Worm (Caenorhabditis elegans) whole organism, late embryonic: ENCODE measurements around the gene nhr-235.
A peak's percentile ranks its signal among the peaks of the same experiment; 100 is the strongest.

Source experiments
- C08G9.2 ChIP-seq: sonication (generic microtip); optimal IDR thresholded peaks from 2 replicates; lab custom pipeline; 2016; ENCODE audit warnings: mild to moderate bottlenecking, missing genetic modification characterization, moderate library complexity, missing compliant biosample characterization
- F13H6.1 ChIP-seq: sonication (generic microtip); optimal IDR thresholded peaks from 2 replicates; lab custom pipeline; 2016; ENCODE audit warnings: missing genetic modification characterization, missing compliant biosample characterization
- K09A11.1 ChIP-seq: sonication (generic microtip); optimal IDR thresholded peaks from 2 replicates; lab custom pipeline; 2017; ENCODE audit warnings: antibody characterized with exemption, mild to moderate bottlenecking, missing genetic modification characterization, missing compliant biosample characterization; ENCODE audit not compliant: insufficient read depth
- Y22D7AL.16 ChIP-seq: sonication (generic microtip); optimal IDR thresholded peaks from 2 replicates; lab custom pipeline; 2016; ENCODE audit warnings: missing genetic modification characterization, missing compliant biosample characterization
- ahr-1 ChIP-seq: sonication (generic microtip); optimal IDR thresholded peaks from 2 replicates; lab custom pipeline; 2016; ENCODE audit warnings: missing genetic modification characterization, missing compliant biosample characterization
- ama-1 ChIP-seq: fragments of 150-350 bp; optimal IDR thresholded peaks from 2 replicates; lab custom pipeline; 2014
- ceh-18 ChIP-seq: sonication (generic microtip); optimal IDR thresholded peaks from 2 replicates; lab custom pipeline; 2016; ENCODE audit warnings: missing genetic modification characterization, missing compliant biosample characterization
- ceh-2 ChIP-seq: sonication (generic microtip); optimal IDR thresholded peaks from 2 replicates; lab custom pipeline; 2016; ENCODE audit warnings: missing genotype, missing genetic modification characterization, missing compliant biosample characterization
- ceh-22 ChIP-seq: sonication (generic microtip); optimal IDR thresholded peaks from 2 replicates; lab custom pipeline; 2017; ENCODE audit warnings: missing biosample characterization, missing genetic modification characterization
- ceh-24 ChIP-seq: sonication (generic microtip); optimal IDR thresholded peaks from 2 replicates; lab custom pipeline; 2016; ENCODE audit warnings: mild to moderate bottlenecking, missing genetic modification characterization, missing compliant biosample characterization
- ceh-30 ChIP-seq: fragments of 150-350 bp; optimal IDR thresholded peaks from 2 replicates; lab custom pipeline; 2014; ENCODE audit warnings: missing biosample characterization, missing genetic modification characterization
- ceh-6 ChIP-seq: fragments of 200-800 bp; sonication (Bioruptor generic); optimal IDR thresholded peaks from 2 replicates; lab custom pipeline; 2018; ENCODE audit warnings: mild to moderate bottlenecking, missing genetic modification characterization, missing compliant biosample characterization
- dve-1 ChIP-seq: sonication (generic microtip); optimal IDR thresholded peaks from 2 replicates; lab custom pipeline; 2017; ENCODE audit warnings: antibody characterized with exemption, mild to moderate bottlenecking, missing genetic modification characterization, missing compliant biosample characterization
- elt-2 ChIP-seq: sonication (generic microtip); optimal IDR thresholded peaks from 2 replicates; lab custom pipeline; 2016; ENCODE audit warnings: missing genetic modification reagents, missing genetic modification characterization, missing compliant biosample characterization
- ets-4 ChIP-seq: sonication (generic microtip); optimal IDR thresholded peaks from 2 replicates; lab custom pipeline; 2016; ENCODE audit warnings: missing genetic modification characterization, missing compliant biosample characterization
- eyg-1 ChIP-seq: sonication (generic microtip); optimal IDR thresholded peaks from 2 replicates; lab custom pipeline; 2016; ENCODE audit warnings: missing genotype, missing genetic modification characterization, missing compliant biosample characterization
- fax-1 ChIP-seq: sonication (generic microtip); optimal IDR thresholded peaks from 2 replicates; lab custom pipeline; 2016; ENCODE audit warnings: missing genotype, missing genetic modification characterization, missing compliant biosample characterization
- fkh-6 ChIP-seq: sonication (generic microtip); optimal IDR thresholded peaks from 2 replicates; lab custom pipeline; 2016; ENCODE audit warnings: missing genetic modification characterization, missing compliant biosample characterization
- hlh-13 ChIP-seq: fragments of 200-800 bp; sonication (Bioruptor generic); optimal IDR thresholded peaks from 2 replicates; lab custom pipeline; 2018; ENCODE audit warnings: mild to moderate bottlenecking, missing genetic modification characterization, missing compliant biosample characterization
- hlh-15 ChIP-seq: sonication (generic microtip); optimal IDR thresholded peaks from 2 replicates; lab custom pipeline; 2016; ENCODE audit warnings: missing genetic modification characterization, missing compliant biosample characterization
- hlh-30 ChIP-seq: sonication (generic microtip); optimal IDR thresholded peaks from 2 replicates; lab custom pipeline; 2017; ENCODE audit warnings: antibody characterized with exemption, missing genetic modification characterization, missing compliant biosample characterization; ENCODE audit not compliant: insufficient read depth
- hlh-6 ChIP-seq: sonication (generic microtip); optimal IDR thresholded peaks from 2 replicates; lab custom pipeline; 2016; ENCODE audit warnings: missing genotype, missing genetic modification characterization, missing compliant biosample characterization
- hlh-8 ChIP-seq: sonication (generic microtip); optimal IDR thresholded peaks from 2 replicates; lab custom pipeline; 2016; ENCODE audit warnings: missing genotype, missing genetic modification characterization, missing compliant biosample characterization
- lim-6 ChIP-seq: sonication (generic microtip); optimal IDR thresholded peaks from 2 replicates; lab custom pipeline; 2016; ENCODE audit warnings: missing genetic modification characterization, missing compliant biosample characterization
- mec-3 ChIP-seq: sonication (generic microtip); optimal IDR thresholded peaks from 2 replicates; lab custom pipeline; 2016; ENCODE audit warnings: borderline replicate concordance, missing genetic modification characterization, missing compliant biosample characterization
- nfya-1 ChIP-seq: sonication (generic microtip); optimal IDR thresholded peaks from 2 replicates; lab custom pipeline; 2017; ENCODE audit warnings: missing genetic modification characterization, mild to moderate bottlenecking, missing compliant biosample characterization, antibody characterized with exemption, moderate library complexity
- nhr-11 ChIP-seq: fragments of 150-350 bp; optimal IDR thresholded peaks from 2 replicates; lab custom pipeline; 2014; ENCODE audit warnings: missing biosample characterization, missing genetic modification characterization
- npax-4 ChIP-seq: sonication (generic microtip); optimal IDR thresholded peaks from 2 replicates; lab custom pipeline; 2016; ENCODE audit warnings: missing genetic modification characterization, missing compliant biosample characterization
- odd-2 ChIP-seq: sonication (generic microtip); optimal IDR thresholded peaks from 2 replicates; lab custom pipeline; 2017; ENCODE audit warnings: antibody characterized with exemption, mild to moderate bottlenecking, missing genetic modification characterization, missing compliant biosample characterization
- pat-9 ChIP-seq: fragments of 200-800 bp; sonication (Bioruptor generic); optimal IDR thresholded peaks from 2 replicates; lab custom pipeline; 2018; ENCODE audit warnings: mild to moderate bottlenecking, missing genetic modification characterization, moderate library complexity, missing compliant biosample characterization
- pax-1 ChIP-seq: fragments of 150-350 bp; optimal IDR thresholded peaks from 2 replicates; lab custom pipeline; 2014; ENCODE audit warnings: missing biosample characterization, missing genetic modification characterization
- pha-2 ChIP-seq: sonication (generic microtip); optimal IDR thresholded peaks from 2 replicates; lab custom pipeline; 2017; ENCODE audit warnings: mild to moderate bottlenecking, missing genetic modification characterization, missing compliant biosample characterization
- pha-4 ChIP-seq: fragments of 150-350 bp; optimal IDR thresholded peaks from 2 replicates; lab custom pipeline; 2018; ENCODE audit warnings: missing biosample characterization, missing genetic modification reagents, missing genetic modification characterization
- pros-1 ChIP-seq: fragments of 150-350 bp; optimal IDR thresholded peaks from 2 replicates; lab custom pipeline; 2014; ENCODE audit warnings: missing biosample characterization, missing genetic modification reagents, missing genetic modification characterization
- ref-2 ChIP-seq: sonication (generic microtip); optimal IDR thresholded peaks from 2 replicates; lab custom pipeline; 2016; ENCODE audit warnings: missing genetic modification characterization, missing compliant biosample characterization
- rnt-1 ChIP-seq: sonication (generic microtip); optimal IDR thresholded peaks from 2 replicates; lab custom pipeline; 2016; ENCODE audit warnings: missing genetic modification characterization, missing compliant biosample characterization
- sdc-2 ChIP-seq: sonication (generic microtip); optimal IDR thresholded peaks from 2 replicates; lab custom pipeline; 2016; ENCODE audit warnings: missing genotype, missing genetic modification characterization, missing compliant biosample characterization
- sox-2 ChIP-seq: fragments of 200-800 bp; sonication (Bioruptor generic); IDR thresholded peaks from 2 replicates; pipeline ENCODE4 v1.3.6; 2022; ENCODE audit warnings: missing genetic modification reagents, missing genetic modification characterization, missing compliant biosample characterization
- sox-4 ChIP-seq: sonication (generic microtip); optimal IDR thresholded peaks from 2 replicates; lab custom pipeline; 2017; ENCODE audit warnings: mild to moderate bottlenecking, missing genetic modification characterization, inconsistent platforms, missing compliant biosample characterization
- tbx-7 ChIP-seq: sonication (generic microtip); optimal IDR thresholded peaks from 2 replicates; lab custom pipeline; 2016; ENCODE audit warnings: missing genotype, missing genetic modification characterization, missing compliant biosample characterization
- ttx-3 ChIP-seq: sonication (generic microtip); optimal IDR thresholded peaks from 2 replicates; lab custom pipeline; 2016; ENCODE audit warnings: missing genetic modification reagents, missing genetic modification characterization, missing compliant biosample characterization
- unc-3 ChIP-seq, 2 experiments: fragments of 200-800 bp in 1 of 2; sonication (Bioruptor generic) in 1 of 2; sonication (generic microtip) in 1 of 2; conservative IDR thresholded peaks in 1 of 2; optimal IDR thresholded peaks in 1 of 2; 2 replicates each; pipeline versions ENCODE4 v1.3.6 to Lab custom; 2016 to 2022; ENCODE audit warnings: missing compliant biosample characterization in 2 of 2, missing genetic modification characterization in 2 of 2, missing genetic modification reagents in 1 of 2
- unc-86 ChIP-seq: sonication (generic microtip); optimal IDR thresholded peaks from 2 replicates; lab custom pipeline; 2016; ENCODE audit warnings: missing genetic modification characterization, missing compliant biosample characterization
- zip-5 ChIP-seq: sonication (generic microtip); optimal IDR thresholded peaks from 2 replicates; lab custom pipeline; 2016; ENCODE audit warnings: missing genetic modification characterization, missing compliant biosample characterization

Gene nhr-235

DNA sequence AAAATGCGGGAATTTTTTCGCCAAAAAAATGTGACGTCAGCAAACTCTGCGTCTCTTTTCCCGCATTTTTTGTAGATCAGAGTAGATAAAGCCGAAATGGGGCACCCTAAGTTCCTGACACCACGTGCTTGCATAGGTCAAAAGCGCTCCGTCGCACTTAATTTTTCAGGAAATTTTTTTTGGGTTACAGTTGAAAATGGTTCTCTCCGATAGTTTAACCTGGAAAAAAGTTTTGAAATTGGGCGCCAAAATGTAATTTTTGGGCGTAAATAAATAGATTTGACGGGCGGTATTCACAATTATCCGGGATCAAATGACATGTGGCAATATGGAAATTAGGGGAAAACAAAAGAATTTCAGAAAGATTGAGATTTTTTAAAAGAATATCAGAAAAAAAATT is 32.0 kb downstream of the nhr-235 start:
- TF ChIP-seq ceh-30 (no peak), Y22D7AL.16 (tag; lab: Kevin White, UChicago) (no peak), ceh-18 (tag; lab: Kevin White, UChicago) (no peak), sdc-2 (tag; lab: Kevin White, UChicago) (no peak), sox-4 (tag; lab: Kevin White, UChicago) (no peak), nhr-11 (no peak), npax-4 (no peak), fax-1 (no peak), ama-1 (no peak), odd-2 (tag; lab: Kevin White, UChicago) (no peak), nfya-1 (tag; lab: Kevin White, UChicago) (no peak), hlh-15 (no peak)
- TF ChIP-seq, all 69 proteins: peak for 0

DNA sequence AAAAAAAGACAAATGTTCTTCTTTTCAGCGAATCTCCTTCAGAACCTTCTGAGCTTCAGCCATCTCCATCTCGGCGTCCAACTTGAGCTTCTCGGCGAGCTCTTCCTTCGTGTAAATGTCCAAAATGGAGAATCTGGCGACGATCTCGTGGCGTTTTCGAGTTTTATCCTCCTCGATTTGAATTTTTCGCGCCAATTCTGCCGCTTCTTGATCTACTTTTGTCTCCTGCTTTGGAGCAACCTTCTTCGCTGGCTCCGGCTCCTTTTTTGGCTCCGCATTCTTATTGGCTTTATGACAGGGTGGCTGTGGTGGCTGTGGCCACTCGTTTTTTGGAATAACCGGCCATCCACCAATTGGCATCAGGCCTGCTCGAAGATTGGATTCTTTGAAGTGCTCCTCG is 32.8 kb downstream of the nhr-235 start:
- TF ChIP-seq hlh-30 (tag; lab: Kevin White, UChicago) (no peak), sox-4 (tag; lab: Kevin White, UChicago) (no peak), pat-9 (tag; lab: Kevin White, UChicago) (no peak), ceh-22 (tag; lab: Kevin White, UChicago) (no peak), nhr-11 (no peak), hlh-15 (no peak), dve-1 (tag; lab: Kevin White, UChicago) (no peak), pha-2 (tag; lab: Kevin White, UChicago) (no peak), ceh-24 (no peak), pax-1 (tag; lab: Kevin White, UChicago) (no peak), eyg-1 (tag; lab: Kevin White, UChicago) (no peak), ahr-1 (tag; lab: Kevin White, UChicago) (no peak), Y22D7AL.16 (tag; lab: Kevin White, UChicago) (no peak)

DNA sequence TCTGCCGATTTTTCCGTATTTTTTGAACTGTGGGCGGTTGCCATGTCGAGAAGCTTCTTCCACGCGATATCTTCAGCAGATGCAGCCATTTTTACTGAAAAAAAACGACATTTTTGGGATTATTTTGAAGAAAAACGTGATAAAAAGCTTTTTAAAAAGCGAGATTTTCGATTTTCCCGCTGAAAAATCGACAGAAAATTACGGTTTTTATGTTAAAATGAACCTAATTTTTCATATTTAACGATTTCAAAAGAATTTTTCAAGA is 37.2 kb downstream of the nhr-235 start, which contains the start of gene Y38E10A.22:
Y38E10A.22 (minus strand) TSS at position 101 of the 265 bp plus-strand sequence.
- TF ChIP-seq rnt-1 (tag; lab: Kevin White, UChicago) = no peak
- TF ChIP-seq ceh-2 (tag; lab: Kevin White, UChicago) = no peak
- no peak for TF ChIP-seq ttx-3 (tag; lab: Kevin White, UChicago)
- no peak for TF ChIP-seq hlh-15
- no peak for TF ChIP-seq ama-1
- TF ChIP-seq sdc-2 (tag; lab: Kevin White, UChicago) = no peak
- TF ChIP-seq sox-4 (tag; lab: Kevin White, UChicago) = no peak
- TF ChIP-seq pha-4 = no peak
- no peak for TF ChIP-seq ets-4

DNA sequence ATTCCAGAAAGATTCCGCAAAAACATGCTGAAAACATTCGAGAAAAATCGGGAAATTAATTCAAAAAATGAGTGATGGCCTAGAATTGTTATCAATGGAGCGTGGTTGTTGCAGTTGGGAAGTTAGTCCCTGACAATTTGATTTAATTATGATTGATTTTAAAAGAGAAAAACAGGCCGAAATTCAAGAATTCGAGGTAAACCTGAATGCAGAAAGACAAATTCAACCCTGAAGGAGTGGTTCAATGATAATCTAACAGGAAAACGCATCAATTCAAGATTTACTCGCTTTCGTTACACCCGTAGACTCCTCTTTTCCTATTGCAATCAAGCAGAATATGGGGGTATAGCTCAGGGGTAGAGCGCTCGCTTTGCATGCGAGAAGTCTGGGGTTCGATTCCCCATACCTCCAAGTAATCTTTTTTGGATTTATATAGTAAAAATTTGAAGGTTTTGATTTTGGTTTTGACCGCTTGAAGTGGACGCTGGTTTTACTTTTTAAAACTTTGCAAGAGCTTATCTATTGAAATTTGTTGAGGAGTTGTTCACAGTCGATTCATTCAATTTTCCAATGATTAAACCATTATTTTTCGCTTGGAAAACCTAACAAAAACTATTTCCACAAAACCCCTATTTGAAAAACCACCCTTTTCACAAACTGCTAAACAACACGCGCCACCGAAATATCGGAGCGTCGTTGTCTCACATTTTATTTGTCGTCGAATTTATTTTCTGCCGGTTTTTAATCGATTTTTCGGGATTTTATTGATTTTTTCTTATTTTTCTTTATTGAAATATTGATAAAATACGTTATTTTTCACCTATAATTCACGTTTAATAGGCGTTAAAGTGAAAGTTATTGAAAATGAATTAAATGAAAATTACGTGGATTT is 37.8 kb downstream of the nhr-235 start:
- TF ChIP-seq zip-5 (tag; lab: Kevin White, UChicago) (peak; percentile 61), ref-2 (peak; percentile 62), hlh-13 (GFP tag; lab: Kevin White, UChicago) (peak; percentile 20), pros-1 (tag; lab: Kevin White, UChicago) (no peak), F13H6.1 (tag; lab: Kevin White, UChicago) (peak; percentile 47), hlh-6 (tag; lab: Kevin White, UChicago) (peak; percentile 82), fax-1 (peak; percentile 33), unc-86 (tag; lab: Kevin White, UChicago) (no peak), rnt-1 (tag; lab: Kevin White, UChicago) (peak; percentile 87), mec-3 (tag; lab: Kevin White, UChicago) (no peak), dve-1 (tag; lab: Kevin White, UChicago) (no peak), K09A11.1 (no peak), unc-3 (GFP tag; conservative IDR thresholded peaks at IDR 0.05; lab: Robert Waterston, UW) (no peak), unc-3 (tag; optimal IDR thresholded peaks at IDR 0.05; lab: Kevin White, UChicago) (peak; percentile 18), C08G9.2 (tag; lab: Kevin White, UChicago) (peak; percentile 89), lim-6 (tag; lab: Kevin White, UChicago) (no peak), ceh-6 (GFP tag; lab: Kevin White, UChicago) (no peak), fkh-6 (tag; lab: Kevin White, UChicago) (peak; percentile 24), tbx-7 (tag; lab: Kevin White, UChicago) (peak; percentile 74), sox-2 (GFP tag; lab: Robert Waterston, UW) (no peak), ets-4 (peak; percentile 82), elt-2 (peak; percentile 46), eyg-1 (tag; lab: Kevin White, UChicago) (no peak), ceh-2 (tag; lab: Kevin White, UChicago) (peak; percentile 79), ceh-24 (no peak), hlh-8 (tag; lab: Kevin White, UChicago) (peak; percentile 39), Y22D7AL.16 (tag; lab: Kevin White, UChicago) (no peak), pax-1 (tag; lab: Kevin White, UChicago) (peak; percentile 9)
